Fruit fly (Drosophila melanogaster) whole organism, embryonic: ENCODE data around the gene Obp99c.

Experiments used
- ATbp ChIP-seq: fragments of 200-800 bp; sonication (Bioruptor generic); optimal IDR thresholded peaks from 2 replicates; lab custom pipeline; 2017; ENCODE audit warnings: missing biosample characterization, mild to moderate bottlenecking, missing genetic modification characterization, missing genetic modification reagents
- Atf-2 ChIP-seq: fragments of 200-800 bp; sonication (Bioruptor generic); optimal IDR thresholded peaks from 2 replicates; lab custom pipeline; 2016; ENCODE audit warnings: missing biosample characterization, missing genetic modification characterization
- Bdp1 ChIP-seq: fragments of 200-800 bp; sonication (Bioruptor generic); optimal IDR thresholded peaks from 3 replicates; lab custom pipeline; 2016; ENCODE audit warnings: missing biosample characterization, missing genetic modification characterization
- CG10147 ChIP-seq: fragments of 200-800 bp; sonication (Bioruptor generic); optimal IDR thresholded peaks from 2 replicates; lab custom pipeline; 2019; ENCODE audit warnings: missing biosample characterization, mild to moderate bottlenecking, missing genetic modification characterization, moderate library complexity
- CG10274 ChIP-seq: fragments of 200-800 bp; sonication (Bioruptor generic); optimal IDR thresholded peaks from 3 replicates; lab custom pipeline; 2017; ENCODE audit warnings: missing biosample characterization, mild to moderate bottlenecking, missing genetic modification characterization
- CG10366 ChIP-seq: fragments of 200-800 bp; sonication (Bioruptor generic); IDR thresholded peaks from 2 replicates; pipeline ENCODE4 v1.3.6; 2022; ENCODE audit warnings: missing biosample characterization, missing genetic modification characterization
- CG10543 ChIP-seq: fragments of 200-800 bp; sonication (Bioruptor generic); optimal IDR thresholded peaks from 3 replicates; lab custom pipeline; 2017; ENCODE audit warnings: missing biosample characterization, mild to moderate bottlenecking, missing genetic modification characterization, moderate library complexity
- CG11695 ChIP-seq: fragments of 200-800 bp; sonication (Bioruptor generic); IDR thresholded peaks from 3 replicates; pipeline ENCODE4 v1.3.6; 2022; ENCODE audit warnings: missing biosample characterization, missing genetic modification characterization
- CG15073 ChIP-seq: fragments of 200-800 bp; sonication (Bioruptor generic); optimal IDR thresholded peaks from 2 replicates; lab custom pipeline; 2016; ENCODE audit warnings: missing biosample characterization, missing genetic modification characterization
- CG17328 ChIP-seq: fragments of 200-800 bp; sonication (Bioruptor generic); IDR thresholded peaks from 2 replicates; pipeline ENCODE4 v1.3.6; 2022; ENCODE audit warnings: missing biosample characterization, missing genetic modification characterization
- CG17802 ChIP-seq: fragments of 200-800 bp; sonication (Bioruptor generic); optimal IDR thresholded peaks from 2 replicates; lab custom pipeline; 2018; ENCODE audit warnings: missing biosample characterization, mild to moderate bottlenecking, missing genetic modification characterization, moderate library complexity
- CG18764 ChIP-seq: fragments of 200-800 bp; sonication (Bioruptor generic); optimal IDR thresholded peaks from 3 replicates; lab custom pipeline; 2016; ENCODE audit warnings: missing biosample characterization, missing genetic modification characterization
- CG2202 ChIP-seq: fragments of 200-800 bp; sonication (Bioruptor generic); optimal IDR thresholded peaks from 2 replicates; lab custom pipeline; 2018; ENCODE audit warnings: missing biosample characterization, mild to moderate bottlenecking, missing genetic modification characterization
- CG2678 ChIP-seq: fragments of 200-800 bp; sonication (Bioruptor generic); optimal IDR thresholded peaks from 3 replicates; lab custom pipeline; 2019; ENCODE audit warnings: missing biosample characterization, mild to moderate bottlenecking, missing genetic modification characterization, moderate library complexity
- CG2712 ChIP-seq: fragments of 200-800 bp; optimal IDR thresholded peaks from 3 replicates; lab custom pipeline; 2019; ENCODE audit warnings: missing biosample characterization, mild to moderate bottlenecking, missing genetic modification characterization, moderate library complexity
- CG4282 ChIP-seq: fragments of 200-800 bp; sonication (Bioruptor generic); optimal IDR thresholded peaks from 2 replicates; lab custom pipeline; 2016; ENCODE audit warnings: missing biosample characterization, missing genetic modification characterization
- CG4404 ChIP-seq: fragments of 200-800 bp; sonication (Bioruptor generic); IDR thresholded peaks from 2 replicates; pipeline ENCODE4 v1.3.6; 2022; ENCODE audit warnings: missing biosample characterization, missing genetic modification characterization
- CG8089 ChIP-seq: fragments of 200-800 bp; sonication (Bioruptor generic); optimal IDR thresholded peaks from 3 replicates; lab custom pipeline; 2016; ENCODE audit warnings: missing biosample characterization, missing genetic modification characterization
- CG8478 ChIP-seq: fragments of >200 bp; optimal IDR thresholded peaks from 2 replicates; lab custom pipeline; 2018
- Doc3 ChIP-seq: fragments of 200-800 bp; sonication (Bioruptor generic); IDR thresholded peaks from 3 replicates; pipeline ENCODE4 v1.3.6; 2022; ENCODE audit warnings: missing biosample characterization, missing genetic modification characterization; ENCODE audit not compliant: partially characterized antibody
- Dp ChIP-seq: fragments of 200-800 bp; sonication (Bioruptor generic); optimal IDR thresholded peaks from 2 replicates; lab custom pipeline; 2018; ENCODE audit warnings: missing biosample characterization, mild to moderate bottlenecking, missing genetic modification characterization, moderate library complexity
- Fer1 ChIP-seq: fragments of 200-800 bp; sonication (Bioruptor generic); optimal IDR thresholded peaks from 2 replicates; lab custom pipeline; 2017; ENCODE audit warnings: missing biosample characterization, mild to moderate bottlenecking, missing genetic modification characterization
- GATAe ChIP-seq: fragments of 200-800 bp; sonication (Bioruptor generic); conservative IDR thresholded peaks from 2 replicates; pipeline ENCODE4 v1.3.6; 2022; ENCODE audit warnings: missing biosample characterization, missing genetic modification characterization
- Hmx ChIP-seq: fragments of 200-800 bp; sonication (Bioruptor generic); optimal IDR thresholded peaks from 2 replicates; lab custom pipeline; 2016; ENCODE audit warnings: missing biosample characterization, missing genetic modification characterization
- Lhr ChIP-seq: fragments of 200-800 bp; sonication (Bioruptor generic); optimal IDR thresholded peaks from 3 replicates; lab custom pipeline; 2017; ENCODE audit warnings: mild to moderate bottlenecking, missing biosample characterization, missing genetic modification reagents, missing genetic modification characterization
- Meics ChIP-seq: fragments of 200-800 bp; sonication (Bioruptor generic); optimal IDR thresholded peaks from 2 replicates; lab custom pipeline; 2017; ENCODE audit warnings: missing biosample characterization, mild to moderate bottlenecking, missing genetic modification characterization
- NfI ChIP-seq: fragments of 200-800 bp; sonication (Bioruptor generic); optimal IDR thresholded peaks from 3 replicates; lab custom pipeline; 2018; ENCODE audit warnings: missing biosample characterization, mild to moderate bottlenecking, missing genetic modification characterization, moderate library complexity
- Oaz ChIP-seq: fragments of 200-800 bp; sonication (Bioruptor generic); IDR thresholded peaks from 2 replicates; pipeline ENCODE4 v1.3.6; 2022; ENCODE audit warnings: missing biosample characterization, missing genetic modification characterization
- Oli ChIP-seq: fragments of 200-800 bp; sonication (Bioruptor generic); optimal IDR thresholded peaks from 2 replicates; lab custom pipeline; 2018; ENCODE audit warnings: missing biosample characterization, mild to moderate bottlenecking, missing genetic modification characterization, moderate library complexity
- Pdp1 ChIP-seq, 2 experiments: fragments of 200-800 bp; sonication (Bioruptor generic); optimal IDR thresholded peaks; 3 replicates each; lab custom pipeline; 2016; ENCODE audit warnings: missing biosample characterization in 2 of 2, missing genetic modification characterization in 2 of 2, mild to moderate bottlenecking in 1 of 2, moderate library complexity in 1 of 2
- Rx ChIP-seq: fragments of 200-800 bp; sonication (Bioruptor generic); IDR thresholded peaks from 2 replicates; pipeline ENCODE4 v1.3.6; 2022; ENCODE audit warnings: missing biosample characterization, missing genetic modification characterization
- Scr ChIP-seq: fragments of 200-800 bp; sonication (Bioruptor generic); IDR thresholded peaks from 2 replicates; pipeline ENCODE4 v1.3.6; 2022; ENCODE audit warnings: missing biosample characterization, missing genetic modification characterization; ENCODE audit not compliant: partially characterized antibody
- Tbp ChIP-seq: fragments of >200 bp; optimal IDR thresholded peaks from 2 replicates; lab custom pipeline; 2018; ENCODE audit warnings: missing biosample characterization, missing genetic modification characterization
- YL-1 ChIP-seq: fragments of 200-800 bp; sonication (Bioruptor generic); optimal IDR thresholded peaks from 3 replicates; lab custom pipeline; 2017; ENCODE audit warnings: missing biosample characterization, mild to moderate bottlenecking, missing genetic modification characterization
- ac ChIP-seq: fragments of 200-800 bp; sonication (Bioruptor generic); optimal IDR thresholded peaks from 3 replicates; lab custom pipeline; 2017; ENCODE audit warnings: missing biosample characterization, mild to moderate bottlenecking, missing genetic modification characterization
- cg ChIP-seq: fragments of 200-800 bp; sonication (Bioruptor generic); optimal IDR thresholded peaks from 3 replicates; lab custom pipeline; 2019; ENCODE audit warnings: missing biosample characterization, mild to moderate bottlenecking, missing genetic modification characterization, moderate library complexity
- dmrt11E ChIP-seq: fragments of 200-800 bp; sonication (Bioruptor generic); optimal IDR thresholded peaks from 3 replicates; lab custom pipeline; 2018; ENCODE audit warnings: missing biosample characterization, mild to moderate bottlenecking, missing genetic modification characterization, moderate library complexity
- dmrt99B ChIP-seq: fragments of 200-800 bp; sonication (Bioruptor generic); optimal IDR thresholded peaks from 2 replicates; lab custom pipeline; 2018; ENCODE audit warnings: missing biosample characterization, mild to moderate bottlenecking, missing genetic modification characterization, moderate library complexity
- grau ChIP-seq: fragments of 200-800 bp; optimal IDR thresholded peaks from 3 replicates; lab custom pipeline; 2019; ENCODE audit warnings: missing biosample characterization, mild to moderate bottlenecking, missing genetic modification characterization, moderate library complexity
- mam ChIP-seq: fragments of 200-800 bp; sonication (Bioruptor generic); optimal IDR thresholded peaks from 3 replicates; lab custom pipeline; 2016; ENCODE audit warnings: missing biosample characterization, missing genetic modification characterization
- phol ChIP-seq: fragments of 200-800 bp; sonication (Bioruptor generic); optimal IDR thresholded peaks from 3 replicates; lab custom pipeline; 2018; ENCODE audit warnings: missing biosample characterization, mild to moderate bottlenecking, missing genetic modification characterization, moderate library complexity
- pum ChIP-seq: fragments of 200-800 bp; sonication (Bioruptor generic); optimal IDR thresholded peaks from 2 replicates; lab custom pipeline; 2016; ENCODE audit warnings: missing biosample characterization, missing genetic modification characterization
- sima ChIP-seq: fragments of 200-800 bp; sonication (Bioruptor generic); optimal IDR thresholded peaks from 2 replicates; lab custom pipeline; 2016; ENCODE audit warnings: missing biosample characterization, missing genetic modification characterization
- slp2 ChIP-seq: fragments of 200-800 bp; sonication (Bioruptor generic); optimal IDR thresholded peaks from 2 replicates; lab custom pipeline; 2016; ENCODE audit warnings: missing biosample characterization, missing genetic modification characterization
- sna ChIP-seq: fragments of 200-800 bp; sonication (Bioruptor generic); IDR thresholded peaks from 2 replicates; pipeline ENCODE4 v1.3.6; 2022; ENCODE audit warnings: missing biosample characterization, missing genetic modification characterization; ENCODE audit not compliant: partially characterized antibody
- stc ChIP-seq: fragments of 200-800 bp; sonication (Bioruptor generic); IDR thresholded peaks from 2 replicates; pipeline ENCODE4 v1.3.6; 2022; ENCODE audit warnings: missing biosample characterization, missing genetic modification characterization
- tap ChIP-seq: fragments of 200-800 bp; optimal IDR thresholded peaks from 3 replicates; lab custom pipeline; 2019; ENCODE audit warnings: missing biosample characterization, mild to moderate bottlenecking, missing genetic modification characterization, moderate library complexity
- unpg ChIP-seq: fragments of 200-800 bp; sonication (Bioruptor generic); optimal IDR thresholded peaks from 3 replicates; lab custom pipeline; 2018; ENCODE audit warnings: missing biosample characterization, mild to moderate bottlenecking, missing genetic modification characterization, moderate library complexity
- wdn ChIP-seq: fragments of 200-800 bp; sonication (Bioruptor generic); IDR thresholded peaks from 2 replicates; pipeline ENCODE4 v1.3.6; 2022; ENCODE audit warnings: missing biosample characterization, missing genetic modification characterization
- wek ChIP-seq: fragments of 200-800 bp; sonication (Bioruptor generic); optimal IDR thresholded peaks from 3 replicates; lab custom pipeline; 2018; ENCODE audit warnings: missing biosample characterization, mild to moderate bottlenecking, missing genetic modification characterization, moderate library complexity
- wor ChIP-seq: fragments of 200-800 bp; sonication (Bioruptor generic); IDR thresholded peaks from 2 replicates; pipeline ENCODE4 v1.3.6; 2022; ENCODE audit warnings: missing biosample characterization, missing genetic modification characterization
- yki ChIP-seq: fragments of >200 bp; optimal IDR thresholded peaks from 3 replicates; lab custom pipeline; 2018

Gene Obp99c

dm6 chr3R:29699220-29699619 lies 10.1 kb upstream of the Obp99c start (continued):
- no peak for TF ChIP-seq mam (GFP tag; lab: Kevin White, UChicago)
- no peak for TF ChIP-seq GATAe (GFP tag; lab: Robert Waterston, UW)
- TF ChIP-seq CG17802 (tag; lab: Kevin White, UChicago), result no peak
- TF ChIP-seq stc (GFP tag; lab: Robert Waterston, UW), result peak; percentile 77
- no peak for TF ChIP-seq Hmx (GFP tag; lab: Kevin White, UChicago)
- TF ChIP-seq slp2 (GFP tag; lab: Kevin White, UChicago), result no peak
- 0 out of 2 replicates have a peak, but pooled peaks have one; percentile 20 for TF ChIP-seq wor
- TF ChIP-seq CG15073 (GFP tag; lab: Kevin White, UChicago), result no peak
- no peak for TF ChIP-seq CG8478
- peak; percentile 78 for TF ChIP-seq CG2712 (tag; lab: Kevin White, UChicago)
- no peak; the same call in 1 of the 2 replicates for TF ChIP-seq Rx (GFP tag; lab: Robert Waterston, UW)
- TF ChIP-seq Tbp (GFP tag; lab: Kevin White, UChicago), result no peak
- peak; percentile 62 for TF ChIP-seq dmrt99B (tag; lab: Kevin White, UChicago)
- no peak for TF ChIP-seq Bdp1 (GFP tag; lab: Kevin White, UChicago)
- TF ChIP-seq Dp, result no peak
- no peak for TF ChIP-seq tap
- TF ChIP-seq Pdp1 (GFP tag; optimal IDR thresholded peaks at IDR 0.05; lab: Kevin White, UChicago), result peak in 1 of 2 experiments; percentile 44
- peak; percentile 60 for TF ChIP-seq pum (GFP tag; lab: Kevin White, UChicago)
- no peak for TF ChIP-seq CG10274 (GFP tag; lab: Kevin White, UChicago)
- TF ChIP-seq CG4404, result no peak
- no peak for TF ChIP-seq Oli (tag; lab: Kevin White, UChicago)
- peak; percentile 35; the same call in 1 of the 2 replicates for TF ChIP-seq CG10366
- TF ChIP-seq CG4282 (GFP tag; lab: Kevin White, UChicago), result no peak
- peak; percentile 57 for TF ChIP-seq ATbp (GFP tag; lab: Kevin White, UChicago)
- peak; percentile 37 for TF ChIP-seq dmrt11E (tag; lab: Kevin White, UChicago)
- no peak for TF ChIP-seq Oaz (GFP tag; lab: Robert Waterston, UW)
- no peak for TF ChIP-seq YL-1 (GFP tag; lab: Kevin White, UChicago)
- peak; percentile 61; the same call in 2 of the 3 replicates for TF ChIP-seq CG11695 (GFP tag; lab: Robert Waterston, UW)
- no peak for TF ChIP-seq cg
- no peak for TF ChIP-seq Atf-2
- TF ChIP-seq Doc3 (GFP tag; lab: Robert Waterston, UW), result no peak
- TF ChIP-seq sna (GFP tag; lab: Robert Waterston, UW), result no peak
- TF ChIP-seq CG10147 (GFP tag; lab: Kevin White, UChicago), result no peak
- no peak for TF ChIP-seq CG8089
- TF ChIP-seq CG18764 (GFP tag; lab: Kevin White, UChicago), result no peak
- no peak for TF ChIP-seq grau
- TF ChIP-seq CG17328, result peak; percentile 53
- TF ChIP-seq phol (tag; lab: Kevin White, UChicago), result no peak
- TF ChIP-seq NfI (GFP tag; lab: Kevin White, UChicago), result no peak
- TF ChIP-seq Lhr (GFP tag; lab: Kevin White, UChicago), result no peak
- no peak for TF ChIP-seq sima
- no peak for TF ChIP-seq CG10543 (GFP tag; lab: Kevin White, UChicago)
- TF ChIP-seq ac, result no peak
- no peak for TF ChIP-seq Fer1
- TF ChIP-seq unpg (GFP tag; lab: Kevin White, UChicago), result peak; percentile 67
- no peak for TF ChIP-seq CG2202
- no peak for TF ChIP-seq wek (GFP tag; lab: Kevin White, UChicago)
- no peak for TF ChIP-seq Scr (GFP tag; lab: Robert Waterston, UW)
- no peak for TF ChIP-seq CG2678 (tag; lab: Kevin White, UChicago)
- TF ChIP-seq wdn (GFP tag; lab: Robert Waterston, UW), result no peak
- TF ChIP-seq yki (lab: Kevin White, UChicago), result no peak
- no peak for TF ChIP-seq Meics (GFP tag; lab: Kevin White, UChicago)
